Fruit fly (Drosophila melanogaster) whole organism, embryonic: Measurements from ENCODE around the gene rush.

Source experiments
- Abd-B ChIP-seq: fragments of 200-800 bp; sonication (Bioruptor generic); optimal IDR thresholded peaks from 2 replicates; lab custom pipeline; 2018; ENCODE audit warnings: missing biosample characterization, mild to moderate bottlenecking, missing genetic modification characterization, moderate library complexity
- Aef1 ChIP-seq: fragments of 200-800 bp; sonication (Bioruptor generic); IDR thresholded peaks from 3 replicates; pipeline ENCODE4 v1.3.6; 2022; ENCODE audit warnings: missing biosample characterization, missing genetic modification characterization
- CG10267 ChIP-seq: fragments of 200-800 bp; sonication (Bioruptor generic); optimal IDR thresholded peaks from 2 replicates; lab custom pipeline; 2018; ENCODE audit warnings: missing biosample characterization, mild to moderate bottlenecking, missing genetic modification characterization, moderate library complexity
- CG11247 ChIP-seq: fragments of 200-800 bp; sonication (Bioruptor generic); IDR thresholded peaks from 2 replicates; pipeline ENCODE4 v1.3.6; 2022; ENCODE audit warnings: missing biosample characterization, missing genetic modification characterization
- CG11504 ChIP-seq: fragments of 200-800 bp; sonication (Bioruptor generic); optimal IDR thresholded peaks from 3 replicates; lab custom pipeline; 2019; ENCODE audit warnings: missing biosample characterization, mild to moderate bottlenecking, missing genetic modification characterization, moderate library complexity
- CG13624 ChIP-seq: fragments of 200-800 bp; sonication (Bioruptor generic); optimal IDR thresholded peaks from 2 replicates; lab custom pipeline; 2016; ENCODE audit warnings: missing biosample characterization, missing genetic modification characterization
- CG14441 ChIP-seq: fragments of 200-800 bp; sonication (Bioruptor generic); IDR thresholded peaks from 2 replicates; pipeline ENCODE4 v1.3.6; 2022; ENCODE audit warnings: missing biosample characterization, missing genetic modification characterization
- CG1529 ChIP-seq: fragments of 200-800 bp; sonication (Bioruptor generic); optimal IDR thresholded peaks from 3 replicates; lab custom pipeline; 2018; ENCODE audit warnings: missing biosample characterization, missing genetic modification characterization
- CG18619 ChIP-seq: fragments of 200-800 bp; sonication (Bioruptor generic); optimal IDR thresholded peaks from 3 replicates; lab custom pipeline; 2017; ENCODE audit warnings: missing biosample characterization, mild to moderate bottlenecking, missing genetic modification characterization
- CG18764 ChIP-seq: fragments of 200-800 bp; sonication (Bioruptor generic); optimal IDR thresholded peaks from 3 replicates; lab custom pipeline; 2016; ENCODE audit warnings: missing biosample characterization, missing genetic modification characterization
- CG3065 ChIP-seq: fragments of 200-800 bp; sonication (Bioruptor generic); optimal IDR thresholded peaks from 2 replicates; lab custom pipeline; 2016; ENCODE audit warnings: missing biosample characterization, missing genetic modification characterization
- CG33557 ChIP-seq: fragments of 200-800 bp; sonication (Bioruptor generic); optimal IDR thresholded peaks from 2 replicates; lab custom pipeline; 2019; ENCODE audit warnings: missing biosample characterization, mild to moderate bottlenecking, missing genetic modification characterization, moderate library complexity
- CG34422 ChIP-seq: fragments of 200-800 bp; sonication (Bioruptor generic); IDR thresholded peaks from 3 replicates; pipeline ENCODE4 v1.3.6; 2022; ENCODE audit warnings: missing biosample characterization, missing genetic modification characterization
- CG3847 ChIP-seq: fragments of 200-800 bp; sonication (Bioruptor generic); IDR thresholded peaks from 2 replicates; pipeline ENCODE4 v1.3.6; 2022; ENCODE audit warnings: missing biosample characterization, missing genetic modification characterization
- CG4404 ChIP-seq: fragments of 200-800 bp; sonication (Bioruptor generic); IDR thresholded peaks from 2 replicates; pipeline ENCODE4 v1.3.6; 2022; ENCODE audit warnings: missing biosample characterization, missing genetic modification characterization
- CG4820 ChIP-seq: fragments of 200-800 bp; sonication (Bioruptor generic); optimal IDR thresholded peaks from 3 replicates; lab custom pipeline; 2016; ENCODE audit warnings: missing biosample characterization, missing genetic modification characterization
- CG5245 ChIP-seq: fragments of 200-800 bp; sonication (Bioruptor generic); optimal IDR thresholded peaks from 3 replicates; lab custom pipeline; 2016; ENCODE audit warnings: missing biosample characterization, missing genetic modification characterization
- CG6254 ChIP-seq: fragments of 200-800 bp; sonication (Bioruptor generic); optimal IDR thresholded peaks from 3 replicates; lab custom pipeline; 2017; ENCODE audit warnings: mild to moderate bottlenecking, missing biosample characterization, missing genetic modification reagents, missing genetic modification characterization
- CG6791 ChIP-seq: fragments of 200-800 bp; sonication (Bioruptor generic); IDR thresholded peaks from 3 replicates; pipeline ENCODE4 v1.3.6; 2022; ENCODE audit warnings: missing biosample characterization, missing genetic modification characterization; ENCODE audit not compliant: partially characterized antibody
- CG8089 ChIP-seq: fragments of 200-800 bp; sonication (Bioruptor generic); optimal IDR thresholded peaks from 3 replicates; lab custom pipeline; 2016; ENCODE audit warnings: missing biosample characterization, missing genetic modification characterization
- D19B ChIP-seq: fragments of 200-800 bp; sonication (Bioruptor generic); optimal IDR thresholded peaks from 2 replicates; lab custom pipeline; 2017; ENCODE audit warnings: missing biosample characterization, mild to moderate bottlenecking, missing genetic modification characterization
- Deaf1 ChIP-seq: fragments of 200-800 bp; optimal IDR thresholded peaks from 3 replicates; lab custom pipeline; 2019; ENCODE audit warnings: missing biosample characterization, mild to moderate bottlenecking, missing genetic modification characterization, moderate library complexity
- Ets97D ChIP-seq: fragments of 200-800 bp; sonication (Bioruptor generic); optimal IDR thresholded peaks from 3 replicates; lab custom pipeline; 2016; ENCODE audit warnings: missing biosample characterization, missing genetic modification characterization
- HLH4C ChIP-seq: fragments of 200-800 bp; sonication (Bioruptor generic); IDR thresholded peaks from 3 replicates; pipeline ENCODE4 v1.3.6; 2022; ENCODE audit warnings: missing biosample characterization, missing genetic modification characterization; ENCODE audit not compliant: partially characterized antibody
- Lpt ChIP-seq: fragments of >200 bp; optimal IDR thresholded peaks from 2 replicates; lab custom pipeline; 2018; ENCODE audit warnings: missing biosample characterization, missing genetic modification characterization
- Nf-YB ChIP-seq: fragments of 200-800 bp; sonication (Bioruptor generic); optimal IDR thresholded peaks from 3 replicates; lab custom pipeline; 2019; ENCODE audit warnings: missing biosample characterization, mild to moderate bottlenecking, missing genetic modification characterization, moderate library complexity
- Opbp ChIP-seq: fragments of 200-800 bp; sonication (Bioruptor generic); IDR thresholded peaks from 3 replicates; pipeline ENCODE4 v1.3.6; 2022; ENCODE audit warnings: missing biosample characterization, missing genetic modification characterization; ENCODE audit not compliant: partially characterized antibody
- Side ChIP-seq: fragments of 200-800 bp; sonication (Bioruptor generic); optimal IDR thresholded peaks from 2 replicates; lab custom pipeline; 2016; ENCODE audit warnings: missing biosample characterization, missing genetic modification characterization
- YL-1 ChIP-seq: fragments of 200-800 bp; sonication (Bioruptor generic); optimal IDR thresholded peaks from 3 replicates; lab custom pipeline; 2017; ENCODE audit warnings: missing biosample characterization, mild to moderate bottlenecking, missing genetic modification characterization
- bsh ChIP-seq, 2 experiments: fragments of 200-800 bp; sonication (Bioruptor generic); optimal IDR thresholded peaks; 2 replicates each; lab custom pipeline; 2017 to 2018; ENCODE audit warnings: mild to moderate bottlenecking in 2 of 2, missing biosample characterization in 2 of 2, missing genetic modification characterization in 2 of 2, moderate library complexity in 1 of 2
- cato ChIP-seq: fragments of 200-800 bp; sonication (Bioruptor generic); optimal IDR thresholded peaks from 2 replicates; lab custom pipeline; 2016; ENCODE audit warnings: missing biosample characterization, missing genetic modification characterization, borderline replicate concordance
- dpn ChIP-seq, 2 experiments: fragments of 200-800 bp; sonication (Bioruptor generic); optimal IDR thresholded peaks; 3 replicates each; lab custom pipeline; 2016; ENCODE audit warnings: missing biosample characterization in 2 of 2, missing genetic modification characterization in 2 of 2
- fd96Cb ChIP-seq: fragments of 200-800 bp; sonication (Bioruptor generic); optimal IDR thresholded peaks from 2 replicates; lab custom pipeline; 2018; ENCODE audit warnings: missing biosample characterization, mild to moderate bottlenecking, missing genetic modification characterization, moderate library complexity
- gce ChIP-seq: fragments of 200-800 bp; sonication (Bioruptor generic); IDR thresholded peaks from 3 replicates; pipeline ENCODE4 v1.3.6; 2022; ENCODE audit warnings: missing biosample characterization, missing genetic modification characterization
- gem ChIP-seq: fragments of 200-800 bp; sonication (Bioruptor generic); optimal IDR thresholded peaks from 2 replicates; lab custom pipeline; 2019; ENCODE audit warnings: missing biosample characterization, mild to moderate bottlenecking, missing genetic modification characterization, moderate library complexity
- gfzf ChIP-seq: fragments of 200-800 bp; sonication (Bioruptor generic); optimal IDR thresholded peaks from 2 replicates; lab custom pipeline; 2016; ENCODE audit warnings: missing biosample characterization, mild to moderate bottlenecking, missing genetic modification characterization, moderate library complexity
- hkb ChIP-seq, 2 experiments: fragments of 200-800 bp in 1 of 2; fragments of >200 bp in 1 of 2; sonication (Bioruptor generic) in 1 of 2; IDR thresholded peaks in 1 of 2; optimal IDR thresholded peaks in 1 of 2; 2 replicates each; pipeline versions ENCODE4 v1.3.6 to Lab custom; 2017 to 2022; ENCODE audit warnings: missing biosample characterization in 1 of 2, missing genetic modification characterization in 1 of 2
- lab ChIP-seq: fragments of 200-800 bp; sonication (Bioruptor generic); optimal IDR thresholded peaks from 3 replicates; lab custom pipeline; 2017; ENCODE audit warnings: missing biosample characterization, missing genetic modification characterization, mild to moderate bottlenecking, moderate library complexity, missing genetic modification reagents
- nerfin-2 ChIP-seq: fragments of 200-800 bp; sonication (Bioruptor generic); IDR thresholded peaks from 2 replicates; pipeline ENCODE4 v1.3.6; 2022; ENCODE audit warnings: missing biosample characterization, missing genetic modification characterization; ENCODE audit not compliant: partially characterized antibody
- nom ChIP-seq: fragments of 200-800 bp; sonication (Bioruptor generic); optimal IDR thresholded peaks from 2 replicates; lab custom pipeline; 2017; ENCODE audit warnings: missing biosample characterization, missing genetic modification characterization, mild to moderate bottlenecking, moderate library complexity, missing genetic modification reagents
- ranshi ChIP-seq: fragments of 200-800 bp; sonication (Bioruptor generic); IDR thresholded peaks from 2 replicates; pipeline ENCODE4 v1.3.6; 2022; ENCODE audit warnings: missing biosample characterization, missing genetic modification characterization
- run ChIP-seq: fragments of 200-800 bp; sonication (Bioruptor generic); optimal IDR thresholded peaks from 3 replicates; lab custom pipeline; 2018; ENCODE audit warnings: missing biosample characterization, mild to moderate bottlenecking, missing genetic modification characterization
- slp2 ChIP-seq: fragments of 200-800 bp; sonication (Bioruptor generic); optimal IDR thresholded peaks from 2 replicates; lab custom pipeline; 2016; ENCODE audit warnings: missing biosample characterization, missing genetic modification characterization
- sna ChIP-seq: fragments of 200-800 bp; sonication (Bioruptor generic); IDR thresholded peaks from 2 replicates; pipeline ENCODE4 v1.3.6; 2022; ENCODE audit warnings: missing biosample characterization, missing genetic modification characterization; ENCODE audit not compliant: partially characterized antibody
- tio ChIP-seq: fragments of 200-800 bp; sonication (Bioruptor generic); optimal IDR thresholded peaks from 2 replicates; lab custom pipeline; 2017; ENCODE audit warnings: missing biosample characterization, missing genetic modification characterization, inconsistent platforms
- zfh1 ChIP-seq: fragments of 200-800 bp; sonication (Bioruptor generic); IDR thresholded peaks from 3 replicates; pipeline ENCODE4 v1.3.6; 2022; ENCODE audit warnings: missing biosample characterization, missing genetic modification characterization
- zfh2 ChIP-seq: fragments of 200-800 bp; sonication (Bioruptor generic); optimal IDR thresholded peaks from 2 replicates; lab custom pipeline; 2016; ENCODE audit warnings: missing biosample characterization, missing genetic modification characterization

The rush gene

DNA sequence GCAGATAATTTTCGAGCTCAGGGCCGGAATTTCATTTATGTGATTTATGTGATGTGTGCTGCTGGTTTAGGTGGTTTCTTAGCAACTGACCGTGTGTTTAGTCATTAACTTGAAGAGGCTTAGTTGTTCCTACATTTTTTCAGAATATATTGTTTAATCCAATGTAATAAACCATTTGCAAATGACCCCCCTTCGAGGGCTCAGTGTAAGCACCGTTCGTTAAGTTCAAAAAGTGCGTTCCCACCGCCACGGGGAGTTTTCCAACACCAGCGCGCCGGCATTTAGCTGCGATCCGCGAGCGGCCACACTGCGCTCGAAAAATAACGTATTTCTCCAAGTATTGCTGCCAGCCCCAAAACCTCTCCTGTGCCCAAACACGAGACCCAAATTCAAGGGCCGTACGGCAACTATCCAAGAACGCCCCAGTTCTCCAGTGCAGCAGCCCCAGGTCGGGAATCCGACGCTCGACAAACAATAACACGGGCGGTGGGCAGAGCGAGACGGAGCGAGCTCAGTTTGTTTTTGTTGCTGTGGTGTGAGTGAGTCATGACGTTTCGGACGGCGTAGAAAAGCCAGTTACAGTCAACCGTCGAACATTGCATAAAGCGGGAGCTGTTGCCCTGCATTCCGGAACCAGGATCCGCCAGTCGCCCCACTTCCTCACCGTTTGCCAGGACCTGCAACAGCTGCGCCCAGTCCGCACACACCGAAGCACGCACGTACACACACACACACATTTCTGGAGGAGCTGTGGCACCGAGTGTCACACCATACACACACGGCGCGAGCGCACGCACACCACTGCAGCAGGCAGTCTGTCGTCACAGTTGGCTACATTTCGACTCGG is at the start of gene rush (continued):
- peak; percentile 16 for TF ChIP-seq slp2 (GFP tag; lab: Kevin White, UChicago)
- no peak for TF ChIP-seq CG33557 (GFP tag; lab: Kevin White, UChicago)
- no peak for TF ChIP-seq tio (GFP tag; lab: Kevin White, UChicago)
- TF ChIP-seq cato (GFP tag; lab: Kevin White, UChicago) = no peak
- peak; percentile 3 for TF ChIP-seq CG13624 (GFP tag; lab: Kevin White, UChicago)
- no peak for TF ChIP-seq CG6791 (GFP tag; lab: Robert Waterston, UW)
- no peak for TF ChIP-seq sna (GFP tag; lab: Robert Waterston, UW)
- 0 out of 2 replicates have a peak, but pooled peaks have one; percentile 24 for TF ChIP-seq ranshi (GFP tag; lab: Robert Waterston, UW)
- TF ChIP-seq Abd-B = no peak
- TF ChIP-seq CG14441 (GFP tag; lab: Robert Waterston, UW) = peak; percentile 29; the same call in 1 of the 2 replicates
- TF ChIP-seq hkb (optimal IDR thresholded peaks at IDR 0.05; lab: Kevin White, UChicago) = no peak
- no peak for TF ChIP-seq hkb (GFP tag; IDR thresholded peaks at IDR 0.05; lab: Robert Waterston, UW)
- no peak for TF ChIP-seq CG8089 (GFP tag; lab: Kevin White, UChicago)
- TF ChIP-seq CG1529 (GFP tag; lab: Kevin White, UChicago) = no peak
- no peak for TF ChIP-seq gem (tag; lab: Kevin White, UChicago)
- TF ChIP-seq CG3065 (GFP tag; lab: Kevin White, UChicago) = no peak
- no peak for TF ChIP-seq Lpt
- no peak for TF ChIP-seq Nf-YB
- TF ChIP-seq Opbp (GFP tag; lab: Robert Waterston, UW) = no peak
- no peak for TF ChIP-seq fd96Cb (tag; lab: Kevin White, UChicago)
- TF ChIP-seq CG6254 (GFP tag; lab: Kevin White, UChicago) = no peak
- peak; percentile 17 for TF ChIP-seq nom (GFP tag; lab: Kevin White, UChicago)
- no peak for TF ChIP-seq CG11504 (tag; lab: Kevin White, UChicago)
- no peak for TF ChIP-seq CG18764
- TF ChIP-seq CG34422 (GFP tag; lab: Robert Waterston, UW) = no peak
- TF ChIP-seq CG4820 (GFP tag; lab: Kevin White, UChicago) = no peak
- no peak for TF ChIP-seq Side (GFP tag; lab: Kevin White, UChicago)
- TF ChIP-seq bsh (GFP tag; optimal IDR thresholded peaks at IDR 0.05; lab: Kevin White, UChicago) = peak in 1 of 2 experiments; percentile 26
- TF ChIP-seq YL-1 (GFP tag; lab: Kevin White, UChicago) = peak; percentile 61
- TF ChIP-seq Deaf1 (tag; lab: Kevin White, UChicago) = peak; percentile 0
- TF ChIP-seq CG4404 = no peak; the same call in 1 of the 2 replicates
- peak; percentile 91 for TF ChIP-seq CG10267
- TF ChIP-seq D19B (GFP tag; lab: Kevin White, UChicago) = no peak
- TF ChIP-seq Aef1 = 0 out of 3 replicates have a peak, but pooled peaks have one; percentile 21
- peak; percentile 63 for TF ChIP-seq zfh2
- no peak for TF ChIP-seq gce (GFP tag; lab: Robert Waterston, UW)
- peak; percentile 68 for TF ChIP-seq CG3847 (GFP tag; lab: Robert Waterston, UW)
- TF ChIP-seq CG11247 (GFP tag; lab: Robert Waterston, UW) = no peak
- TF ChIP-seq HLH4C (GFP tag; lab: Robert Waterston, UW) = no peak
- no peak for TF ChIP-seq run (tag; lab: Kevin White, UChicago)
- peak; percentile 48 for TF ChIP-seq lab (GFP tag; lab: Kevin White, UChicago)
- TF ChIP-seq zfh1 (GFP tag; lab: Robert Waterston, UW) = 0 out of 3 replicates have a peak, but pooled peaks have one; percentile 39
- TF ChIP-seq Ets97D = peak; percentile 48
- TF ChIP-seq nerfin-2 = 0 out of 2 replicates have a peak, but pooled peaks have one; percentile 18
- peak; percentile 16 for TF ChIP-seq CG18619
- TF ChIP-seq dpn (GFP tag; optimal IDR thresholded peaks at IDR 0.05; lab: Kevin White, UChicago) = peak; percentile 13 to 27
- TF ChIP-seq CG5245 (GFP tag; lab: Kevin White, UChicago) = no peak
- TF ChIP-seq gfzf (GFP tag; lab: Kevin White, UChicago) = peak; percentile 85
